Worm (Caenorhabditis elegans): ENCODE data around the gene fbxb-17.

The fbxb-17 gene

ce11 chrII:1668913-1669312 lies 7.3 kb upstream of the fbxb-17 start, which contains the start of gene srw-97:
srw-97 (minus strand) TSS chrII:1669013.
- TF ChIP-seq zag-1 (tag; optimal IDR thresholded peaks at IDR 0.05) (no peak), ceh-82 (tag; optimal IDR thresholded peaks at IDR 0.05) (no peak), nhr-10 (tag; optimal IDR thresholded peaks at IDR 0.05) (no peak), mbf-1 (tag; optimal IDR thresholded peaks at IDR 0.05) (no peak), mdl-1 (tag; optimal IDR thresholded peaks at IDR 0.05) (no peak), nhr-11 (tag; optimal IDR thresholded peaks at IDR 0.05) (no peak), nhr-77 (tag; optimal IDR thresholded peaks at IDR 0.05) (no peak), ama-1 (optimal IDR thresholded peaks at IDR 0.05) (no peak), lin-13 (GFP tag; optimal IDR thresholded peaks at IDR 0.05) (no peak), elt-1 (tag; optimal IDR thresholded peaks at IDR 0.05) (no peak), dmd-4 (tag; optimal IDR thresholded peaks at IDR 0.05) (no peak), egl-27 (tag; optimal IDR thresholded peaks at IDR 0.05) (no peak)

DNA sequence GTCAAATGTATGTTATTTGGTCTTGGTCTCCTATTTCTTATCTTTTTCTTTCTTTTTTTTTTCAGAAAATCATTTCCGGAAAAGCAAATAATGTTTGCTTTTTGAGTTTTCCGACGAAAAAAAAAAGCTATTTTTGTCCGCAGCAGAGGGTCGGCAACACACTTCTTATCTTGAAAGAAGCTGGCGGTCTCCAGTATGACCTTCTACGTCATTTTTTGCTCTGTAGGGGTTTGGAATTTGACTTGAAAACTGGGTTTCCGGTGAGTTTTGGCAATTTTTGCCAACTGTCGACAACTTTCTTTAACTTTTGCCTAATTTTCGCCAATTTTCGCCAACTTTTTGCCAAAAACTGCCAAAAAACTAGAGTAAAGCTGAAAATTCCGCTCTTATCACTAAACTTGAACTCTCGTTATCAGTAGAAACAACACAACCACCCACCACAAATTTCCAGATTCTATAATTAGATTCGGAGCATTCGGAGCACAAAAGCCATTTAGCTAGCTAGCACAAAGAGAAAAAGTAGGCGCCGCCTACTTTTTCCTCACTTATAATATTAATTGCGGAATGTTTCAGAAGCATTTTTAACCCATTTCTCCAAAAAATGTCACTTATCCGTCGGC lies 5.8 kb upstream of the fbxb-17 start, which contains the start of gene nhx-6:
nhx-6 (plus strand) TSS at position 570 of the 620 bp plus-strand sequence.
- TF ChIP-seq ceh-82 (tag; optimal IDR thresholded peaks at IDR 0.05) (no peak), nhr-23 (tag; optimal IDR thresholded peaks at IDR 0.05) (peak; percentile 9), Y55F3AM.14 (GFP tag; optimal IDR thresholded peaks at IDR 0.05) (no peak)

ce11 chrII:1670985-1671384 lies 5.2 kb upstream of the fbxb-17 start:
- no peak for TF ChIP-seq unc-55 (GFP tag; optimal IDR thresholded peaks at IDR 0.05)
- TF ChIP-seq lsy-2 (tag; optimal IDR thresholded peaks at IDR 0.05) = no peak
- no peak for TF ChIP-seq nhr-23 (tag; optimal IDR thresholded peaks at IDR 0.05)
- no peak for TF ChIP-seq nhr-6 (tag; optimal IDR thresholded peaks at IDR 0.05)
- TF ChIP-seq crh-2 (tag; optimal IDR thresholded peaks at IDR 0.05) = no peak
- TF ChIP-seq R02D3.7 (tag; optimal IDR thresholded peaks at IDR 0.05) = no peak
- no peak for TF ChIP-seq mab-5 (tag; optimal IDR thresholded peaks at IDR 0.05)
- TF ChIP-seq fos-1 (tag; optimal IDR thresholded peaks at IDR 0.05) = no peak
- no peak for TF ChIP-seq nhr-10 (tag; optimal IDR thresholded peaks at IDR 0.05)

ce11 chrII:1672673-1673072 lies 3.5 kb upstream of the fbxb-17 start:
- TF ChIP-seq ceh-82 (tag; optimal IDR thresholded peaks at IDR 0.05) = no peak
- TF ChIP-seq elt-3 (tag; optimal IDR thresholded peaks at IDR 0.05) = no peak
- TF ChIP-seq nhr-23 (tag; optimal IDR thresholded peaks at IDR 0.05) = no peak
- TF ChIP-seq nhr-11 (tag; optimal IDR thresholded peaks at IDR 0.05) = no peak
- no peak for TF ChIP-seq unc-62 (GFP tag; optimal IDR thresholded peaks at IDR 0.05)
- TF ChIP-seq nhr-25 (tag; optimal IDR thresholded peaks at IDR 0.05) = no peak
- no peak for TF ChIP-seq lin-39 (tag; optimal IDR thresholded peaks at IDR 0.05)

ce11 chrII:1679081-1679480 lies 2.9 kb downstream of the fbxb-17 start, which contains the start of gene irld-36:
irld-36 (plus strand) TSS chrII:1679381.
- no peak for TF ChIP-seq gmeb-1 (tag; optimal IDR thresholded peaks at IDR 0.05)
- TF ChIP-seq zag-1 (tag; optimal IDR thresholded peaks at IDR 0.05) = no peak
- TF ChIP-seq elt-1 (tag; optimal IDR thresholded peaks at IDR 0.05) = no peak
- TF ChIP-seq nhr-12 (tag; optimal IDR thresholded peaks at IDR 0.05) = no peak

ce11 chrII:1682218-1682617 lies 6.0 kb downstream of the fbxb-17 start, which contains the start of gene fbxb-26:
fbxb-26 (plus strand) TSS chrII:1682518.
- TF ChIP-seq nhr-11 (tag; optimal IDR thresholded peaks at IDR 0.05) (no peak), skn-1 (tag; optimal IDR thresholded peaks at IDR 0.05) (no peak), ztf-1 (GFP tag; conservative IDR thresholded peaks at IDR 0.05) (no peak), ztf-4 (tag; optimal IDR thresholded peaks at IDR 0.05) (no peak), unc-39 (tag; optimal IDR thresholded peaks at IDR 0.05) (no peak), lsy-2 (tag; optimal IDR thresholded peaks at IDR 0.05) (no peak), sem-4 (tag; optimal IDR thresholded peaks at IDR 0.05) (no peak), nhr-129 (tag; optimal IDR thresholded peaks at IDR 0.05) (no peak), nhr-12 (tag; optimal IDR thresholded peaks at IDR 0.05) (no peak), ZK546.5 (tag; optimal IDR thresholded peaks at IDR 0.05) (no peak), nhr-23 (tag; optimal IDR thresholded peaks at IDR 0.05) (no peak), Y55F3AM.14 (GFP tag; optimal IDR thresholded peaks at IDR 0.05) (no peak), mdl-1 (tag; optimal IDR thresholded peaks at IDR 0.05) (no peak), crh-2 (tag; optimal IDR thresholded peaks at IDR 0.05) (no peak), mab-5 (tag; optimal IDR thresholded peaks at IDR 0.05) (no peak)

Data from whole organism, L2 larva.